Worm (Caenorhabditis elegans) whole organism, young adult: ENCODE results near the gene Y37A1A.4.

Source experiments
- D2030.7 ChIP-seq: fragments of 200-800 bp; sonication (Bioruptor generic); IDR thresholded peaks from 2 replicates; pipeline ENCODE4 v1.3.6; 2022; ENCODE audit warnings: missing genetic modification reagents, missing genetic modification characterization, missing compliant biosample characterization
- T26A5.8 ChIP-seq: sonication (generic microtip); optimal IDR thresholded peaks from 2 replicates; lab custom pipeline; 2016; ENCODE audit warnings: missing genetic modification characterization, missing compliant biosample characterization
- attf-6 ChIP-seq: fragments of 200-800 bp; sonication (Bioruptor generic); IDR thresholded peaks from 2 replicates; pipeline ENCODE4 v1.3.6; 2022; ENCODE audit warnings: missing genetic modification reagents, missing genetic modification characterization, missing compliant biosample characterization
- cebp-2 ChIP-seq: fragments of 200-800 bp; sonication (Bioruptor generic); IDR thresholded peaks from 2 replicates; pipeline ENCODE4 v1.3.6; 2022; ENCODE audit warnings: missing genetic modification characterization, missing compliant biosample characterization
- ceh-91 ChIP-seq: fragments of 200-800 bp; sonication (Bioruptor generic); IDR thresholded peaks from 2 replicates; pipeline ENCODE4 v1.3.6; 2022; ENCODE audit warnings: missing genetic modification reagents, missing genetic modification characterization, missing compliant biosample characterization
- egrh-3 ChIP-seq: fragments of 200-800 bp; sonication (Bioruptor generic); IDR thresholded peaks from 2 replicates; pipeline ENCODE4 v1.3.6; 2022; ENCODE audit warnings: missing genetic modification reagents, missing genetic modification characterization, missing compliant biosample characterization
- hsf-1 ChIP-seq: fragments of 200-800 bp; sonication (Bioruptor generic); IDR thresholded peaks from 2 replicates; pipeline ENCODE4 v1.3.6; 2022; ENCODE audit warnings: missing genetic modification reagents, missing genetic modification characterization, missing compliant biosample characterization
- let-526 ChIP-seq: fragments of 200-800 bp; sonication (Bioruptor generic); IDR thresholded peaks from 2 replicates; pipeline ENCODE4 v1.3.6; 2022; ENCODE audit warnings: missing genetic modification reagents, missing genetic modification characterization, missing compliant biosample characterization
- pbrm-1 ChIP-seq: fragments of 200-800 bp; sonication (Bioruptor generic); IDR thresholded peaks from 2 replicates; pipeline ENCODE4 v1.3.6; 2022; ENCODE audit warnings: missing genetic modification reagents, missing genetic modification characterization, missing compliant biosample characterization
- snpc-4 ChIP-seq, 5 experiments: fragments of 150-350 bp in 1 of 5; sonication (generic microtip) in 4 of 5; optimal IDR thresholded peaks; 2 replicates each; lab custom pipeline; 2014 to 2018; ENCODE audit warnings: missing genetic modification characterization in 5 of 5, missing biosample characterization in 3 of 5, antibody characterized with exemption in 2 of 5, mild to moderate bottlenecking in 2 of 5, missing compliant biosample characterization in 2 of 5, missing genotype in 2 of 5, moderate library complexity in 2 of 5, missing genetic modification reagents in 1 of 5
- ztf-6 ChIP-seq: fragments of 200-800 bp; sonication (Bioruptor generic); IDR thresholded peaks from 2 replicates; pipeline ENCODE4 v1.3.6; 2022; ENCODE audit warnings: missing genetic modification reagents, missing genetic modification characterization, missing compliant biosample characterization

The Y37A1A.4 gene

DNA sequence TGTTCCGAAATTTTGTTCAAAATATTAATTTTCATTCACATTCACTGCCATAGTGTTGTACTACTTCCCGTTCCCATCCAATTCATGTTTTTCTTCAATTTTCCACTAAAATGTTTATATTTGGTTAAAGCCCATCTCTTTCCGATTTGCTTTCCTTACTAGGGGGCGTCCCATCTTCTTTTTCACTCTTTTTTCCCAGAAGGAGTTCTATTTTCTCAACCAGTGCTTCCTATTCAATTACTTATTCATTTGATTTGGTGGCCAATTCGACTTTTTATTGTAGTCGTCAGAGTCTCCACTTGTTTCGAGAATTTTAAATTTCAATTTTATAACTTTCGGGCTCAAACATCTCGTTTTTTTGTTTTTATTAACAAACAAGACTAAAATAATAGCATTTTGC, 67.6 kb downstream of the Y37A1A.4 start:
- no peak for TF ChIP-seq D2030.7 (GFP tag; lab: Robert Waterston, UW)
- no peak for TF ChIP-seq egrh-3 (GFP tag; lab: Robert Waterston, UW)

DNA sequence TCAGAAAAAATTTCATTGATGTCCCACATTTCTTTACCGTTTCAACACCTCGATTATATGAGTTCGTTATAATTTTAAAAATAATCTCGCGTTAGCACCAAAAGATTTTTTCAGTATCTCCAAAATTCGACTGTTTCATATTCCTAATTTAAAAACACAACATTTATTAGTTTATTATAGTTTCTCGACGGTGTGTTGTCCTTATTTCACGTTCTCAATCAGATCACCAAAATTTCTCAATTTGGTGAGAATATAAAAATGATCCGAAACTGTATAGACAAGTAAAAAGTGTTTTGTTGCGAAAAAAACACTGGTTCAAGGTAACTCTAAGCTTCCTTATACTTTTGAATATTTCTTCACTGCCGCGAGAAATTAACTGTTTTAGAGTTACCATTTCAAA, 74.5 kb downstream of the Y37A1A.4 start:
- TF ChIP-seq attf-6 (GFP tag; lab: Robert Waterston, UW) (peak; percentile 70), let-526 (GFP tag; lab: Robert Waterston, UW) (no peak), pbrm-1 (GFP tag; lab: Robert Waterston, UW) (no peak), cebp-2 (GFP tag; lab: Robert Waterston, UW) (no peak), ceh-91 (GFP tag; lab: Robert Waterston, UW) (no peak), ztf-6 (GFP tag; lab: Robert Waterston, UW) (no peak), T26A5.8 (no peak), hsf-1 (GFP tag; lab: Robert Waterston, UW) (no peak), snpc-4 (GFP tag; optimal IDR thresholded peaks at IDR 0.05; lab: Kevin White, UChicago) (no peak), snpc-4 (tag; optimal IDR thresholded peaks at IDR 0.05; lab: Kevin White, UChicago) (peak in 1 of 4 experiments; percentile 32)
- TF ChIP-seq, all 124 proteins: peak for 2
